Fruit fly (Drosophila melanogaster) whole organism, wandering third instar larva: ENCODE data around the gene Atg4a.

ENCODE experiments used
- Abd-B ChIP-seq: fragments of >200 bp; optimal IDR thresholded peaks from 2 replicates; lab custom pipeline; 2017; ENCODE audit warnings: missing biosample characterization, missing genetic modification characterization
- CG32264 ChIP-seq: fragments of 200-800 bp; sonication (Bioruptor generic); optimal IDR thresholded peaks from 2 replicates; lab custom pipeline; 2016; ENCODE audit warnings: missing biosample characterization, missing genetic modification characterization
- CG9705 ChIP-seq: fragments of 200-800 bp; sonication (Bioruptor generic); optimal IDR thresholded peaks from 2 replicates; lab custom pipeline; 2018; ENCODE audit warnings: missing biosample characterization, mild to moderate bottlenecking, missing genetic modification characterization
- Dfd ChIP-seq: fragments of >200 bp; optimal IDR thresholded peaks from 2 replicates; lab custom pipeline; 2017; ENCODE audit warnings: missing biosample characterization, missing genetic modification characterization
- Dif ChIP-seq: fragments of 200-275, 200-300 bp; sonication (Bioruptor generic); optimal IDR thresholded peaks from 2 replicates; lab custom pipeline; 2018; ENCODE audit warnings: missing biosample characterization, missing genetic modification characterization; ENCODE audit not compliant: partially characterized antibody
- GATAd ChIP-seq: sonication (Bioruptor generic); optimal IDR thresholded peaks from 2 replicates; lab custom pipeline; 2016; ENCODE audit warnings: missing biosample characterization, missing genetic modification characterization
- HLH106 ChIP-seq: fragments of 200-800 bp; optimal IDR thresholded peaks from 3 replicates; lab custom pipeline; 2019; ENCODE audit warnings: missing biosample characterization, mild to moderate bottlenecking, missing genetic modification characterization, moderate library complexity
- Hnf4 ChIP-seq: fragments of 200-800 bp; sonication (Bioruptor generic); optimal IDR thresholded peaks from 2 replicates; lab custom pipeline; 2016; ENCODE audit warnings: missing biosample characterization, mild to moderate bottlenecking, missing genetic modification characterization
- Hr78 ChIP-seq: fragments of >200 bp; optimal IDR thresholded peaks from 2 replicates; lab custom pipeline; 2017; ENCODE audit warnings: missing biosample characterization, missing genetic modification characterization
- Hr83 ChIP-seq: fragments of 200-300 bp; sonication (Bioruptor generic); optimal IDR thresholded peaks from 2 replicates; lab custom pipeline; 2016; ENCODE audit warnings: missing biosample characterization, mild to moderate bottlenecking, missing genetic modification characterization, moderate library complexity; ENCODE audit not compliant: poor library complexity, severe bottlenecking
- Jra ChIP-seq: sonication (Bioruptor generic); optimal IDR thresholded peaks from 2 replicates; lab custom pipeline; 2016; ENCODE audit warnings: missing biosample characterization, missing genetic modification characterization
- Mio ChIP-seq: sonication (Bioruptor generic); optimal IDR thresholded peaks from 2 replicates; lab custom pipeline; 2016; ENCODE audit warnings: missing biosample characterization, missing genetic modification characterization
- Myc ChIP-seq: fragments of >200 bp; optimal IDR thresholded peaks from 2 replicates; lab custom pipeline; 2017
- N ChIP-seq: fragments of >200 bp; optimal IDR thresholded peaks from 2 replicates; lab custom pipeline; 2018; ENCODE audit warnings: missing biosample characterization, missing external identifiers, missing genetic modification characterization
- OdsH ChIP-seq: fragments of 200-800 bp; sonication (Bioruptor generic); optimal IDR thresholded peaks from 2 replicates; lab custom pipeline; 2016; ENCODE audit warnings: missing biosample characterization, mild to moderate bottlenecking, missing genetic modification characterization
- Rel ChIP-seq, 2 experiments: fragments of 200-800 bp; sonication (Bioruptor generic) in 1 of 2; optimal IDR thresholded peaks; 2 replicates in 1 of 2; 3 replicates in 1 of 2; lab custom pipeline; 2016 to 2019; ENCODE audit warnings: mild to moderate bottlenecking in 2 of 2, missing biosample characterization in 2 of 2, missing genetic modification characterization in 2 of 2, moderate library complexity in 1 of 2
- Sp1 ChIP-seq: fragments of 200-800 bp; sonication (Bioruptor generic); optimal IDR thresholded peaks from 3 replicates; lab custom pipeline; 2019; ENCODE audit warnings: missing biosample characterization, mild to moderate bottlenecking, missing genetic modification characterization, moderate library complexity
- Vsx2 ChIP-seq: fragments of 200-300, 225-300 bp; sonication (Bioruptor generic); optimal IDR thresholded peaks from 2 replicates; lab custom pipeline; 2018; ENCODE audit warnings: missing biosample characterization, missing genetic modification characterization; ENCODE audit not compliant: partially characterized antibody
- brk ChIP-seq: fragments of 200-800 bp; sonication (Bioruptor generic); optimal IDR thresholded peaks from 2 replicates; lab custom pipeline; 2016; ENCODE audit warnings: missing biosample characterization, mild to moderate bottlenecking, missing genetic modification characterization
- dl ChIP-seq, 2 experiments: fragments of 175-275, 200-275 bp in 1 of 2; fragments of 200-275 bp in 1 of 2; sonication (Bioruptor generic); optimal IDR thresholded peaks; lab custom pipeline; 2018; ENCODE audit warnings: mild to moderate bottlenecking in 2 of 2, missing biosample characterization in 2 of 2, missing genetic modification characterization in 2 of 2, moderate library complexity in 2 of 2; ENCODE audit not compliant: partially characterized antibody in 2 of 2, insufficient read depth in 1 of 2
- dmrt93B ChIP-seq: fragments of 200-800 bp; sonication (Bioruptor generic); optimal IDR thresholded peaks from 2 replicates; lab custom pipeline; 2018; ENCODE audit warnings: missing biosample characterization, mild to moderate bottlenecking, missing genetic modification characterization
- ey ChIP-seq: fragments of 200-800 bp; sonication (Bioruptor generic); optimal IDR thresholded peaks from 2 replicates; lab custom pipeline; 2016; ENCODE audit warnings: missing biosample characterization, missing genetic modification characterization
- foxo ChIP-seq, 2 experiments: fragments of 200-800 bp; sonication (Bioruptor generic); optimal IDR thresholded peaks; 2 replicates in 1 of 2; 3 replicates in 1 of 2; lab custom pipeline; 2016 to 2017; ENCODE audit warnings: missing biosample characterization in 2 of 2, missing genetic modification characterization in 2 of 2
- fru ChIP-seq: fragments of 200-800 bp; sonication (Bioruptor generic); optimal IDR thresholded peaks from 3 replicates; lab custom pipeline; 2016; ENCODE audit warnings: missing biosample characterization, mild to moderate bottlenecking, missing genetic modification characterization
- h ChIP-seq: fragments of 200-800 bp; sonication (Bioruptor generic); optimal IDR thresholded peaks from 3 replicates; lab custom pipeline; 2016; ENCODE audit warnings: missing biosample characterization, mild to moderate bottlenecking, missing genetic modification characterization
- lola ChIP-seq: fragments of >200 bp; optimal IDR thresholded peaks from 2 replicates; lab custom pipeline; 2017; ENCODE audit warnings: missing biosample characterization, missing genetic modification characterization
- pan ChIP-seq: fragments of >200 bp; optimal IDR thresholded peaks from 2 replicates; lab custom pipeline; 2017
- psq ChIP-seq: fragments of 200-800 bp; sonication (Bioruptor generic); optimal IDR thresholded peaks from 3 replicates; lab custom pipeline; 2017; ENCODE audit warnings: missing biosample characterization, mild to moderate bottlenecking, missing genetic modification characterization, moderate library complexity
- rgr ChIP-seq: fragments of 200-800 bp; sonication (Bioruptor generic); optimal IDR thresholded peaks from 3 replicates; lab custom pipeline; 2016; ENCODE audit warnings: missing biosample characterization, mild to moderate bottlenecking, missing genetic modification characterization
- tai ChIP-seq: sonication (Bioruptor generic); optimal IDR thresholded peaks from 2 replicates; lab custom pipeline; 2016; ENCODE audit warnings: missing biosample characterization, missing genetic modification characterization
- usp ChIP-seq: fragments of >200 bp; optimal IDR thresholded peaks from 2 replicates; lab custom pipeline; 2017; ENCODE audit warnings: missing biosample characterization, missing genetic modification characterization
- woc ChIP-seq: sonication (Bioruptor generic); optimal IDR thresholded peaks from 2 replicates; lab custom pipeline; 2016; ENCODE audit warnings: missing biosample characterization, mild to moderate bottlenecking, missing genetic modification characterization

The Atg4a gene

DNA sequence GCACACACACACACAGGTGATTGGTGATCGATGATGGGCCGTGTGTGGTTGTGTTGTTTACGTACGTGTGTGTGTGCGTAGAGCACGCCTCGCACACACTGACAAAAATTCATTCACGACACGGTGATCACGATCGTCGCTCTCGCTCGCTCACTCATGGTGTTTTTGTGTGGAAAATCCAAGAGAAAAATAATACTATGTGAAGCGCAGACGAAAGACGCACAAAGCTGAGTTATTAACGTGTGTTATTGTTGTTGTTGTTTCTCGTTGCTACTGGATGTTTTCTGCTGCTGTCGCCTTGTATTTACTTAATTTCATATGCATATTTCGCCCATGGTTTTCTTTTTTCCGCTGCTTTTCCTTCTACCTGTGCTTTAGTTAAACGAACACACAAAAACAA lies 3.7 kb upstream of the Atg4a start:
- TF ChIP-seq h (GFP tag; lab: Kevin White, UChicago) (peak; percentile 22), tai (GFP tag; lab: Kevin White, UChicago) (no peak), rgr (peak; percentile 16), N (GFP tag; lab: Kevin White, UChicago) (peak; percentile 67), Abd-B (GFP tag; lab: Kevin White, UChicago) (peak; percentile 17)

DNA sequence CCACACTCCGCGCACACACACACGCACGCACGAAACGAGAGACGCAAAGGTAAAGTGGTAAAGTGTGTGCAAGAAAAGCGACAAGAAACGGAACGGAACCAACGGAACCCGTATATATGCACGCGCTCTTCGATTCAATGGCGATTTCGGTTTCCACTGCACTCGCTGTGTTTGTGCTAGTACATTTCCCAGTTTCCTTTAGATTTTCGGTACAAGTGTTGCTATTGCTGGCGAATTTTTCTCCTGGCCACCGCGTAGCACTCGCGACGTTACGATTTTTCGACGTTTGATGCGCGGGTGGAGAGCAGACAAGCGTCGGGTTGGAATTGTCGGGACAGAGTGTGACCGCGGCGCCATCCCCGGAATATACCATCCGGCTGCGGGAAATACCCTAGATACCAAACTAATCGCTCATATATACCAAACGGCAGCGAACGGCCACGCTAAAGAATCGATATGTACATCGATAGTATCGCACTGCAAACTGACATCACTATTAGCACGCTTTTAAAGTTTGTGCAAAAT lies 3.2 kb upstream of the Atg4a start, which contains the start of the genes S and ast:
S (minus strand) TSS at position 347 of the 525 bp plus-strand sequence.
ast (plus strand) TSS at position 480 of the 525 bp plus-strand sequence.
- TF ChIP-seq brk (GFP tag; lab: Kevin White, UChicago) (no peak), fru (GFP tag; lab: Kevin White, UChicago) (peak; percentile 6), Myc (lab: Kevin White, UChicago) (no peak), woc (no peak), foxo (GFP tag; optimal IDR thresholded peaks at IDR 0.05; lab: Kevin White, UChicago) (peak in 1 of 2 experiments; percentile 28), Hr83 (GFP tag; lab: Kevin White, UChicago) (peak; percentile 68), Sp1 (peak; percentile 61), Jra (GFP tag; lab: Kevin White, UChicago) (no peak), Dif (GFP tag; lab: Kevin White, UChicago) (peak; percentile 28), rgr (peak; percentile 43), Hnf4 (GFP tag; lab: Kevin White, UChicago) (no peak), HLH106 (tag; lab: Kevin White, UChicago) (peak; percentile 19), OdsH (GFP tag; lab: Kevin White, UChicago) (peak; percentile 18), tai (GFP tag; lab: Kevin White, UChicago) (no peak), CG32264 (no peak), ey (no peak), Dfd (no peak), GATAd (GFP tag; lab: Kevin White, UChicago) (no peak), dl (GFP tag; optimal IDR thresholded peaks at IDR 0.05; lab: Kevin White, UChicago; ENCODE audit: insufficient read depth in 1 of 2, partially characterized antibody in 2 of 2) (no peak), Rel (GFP tag; optimal IDR thresholded peaks at IDR 0.05; lab: Kevin White, UChicago) (no peak), Rel (tag; optimal IDR thresholded peaks at IDR 0.05; lab: Kevin White, UChicago) (peak; percentile 89), usp (GFP tag; lab: Kevin White, UChicago) (no peak), psq (GFP tag; lab: Kevin White, UChicago) (peak; percentile 79), Mio (GFP tag; lab: Kevin White, UChicago) (no peak)

DNA sequence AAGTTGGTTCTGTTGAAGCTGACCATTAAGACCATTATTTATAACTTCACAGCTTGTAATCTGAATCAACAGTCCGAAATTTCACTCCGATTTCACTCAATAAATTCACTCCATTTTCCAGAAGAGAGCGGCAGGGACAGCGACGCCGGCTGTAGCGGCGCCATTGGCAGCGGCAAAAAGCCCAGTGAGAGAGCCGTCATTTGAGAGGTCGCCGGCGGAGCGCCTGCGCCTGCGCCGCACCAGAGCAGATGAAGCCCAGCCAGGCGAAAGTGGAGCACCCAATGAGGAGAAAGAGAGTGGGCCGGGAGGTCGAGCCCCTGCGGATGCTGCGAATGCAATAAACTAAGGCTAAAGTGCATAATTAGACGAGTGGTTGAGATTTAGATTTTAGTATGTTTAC lies 2.0 kb downstream of the Atg4a start:
- no peak for TF ChIP-seq Hnf4 (GFP tag; lab: Kevin White, UChicago)
- no peak for TF ChIP-seq Mio (GFP tag; lab: Kevin White, UChicago)
- no peak for TF ChIP-seq GATAd (GFP tag; lab: Kevin White, UChicago)
- no peak for TF ChIP-seq Dfd
- no peak for TF ChIP-seq Dif (GFP tag; lab: Kevin White, UChicago)
- no peak for TF ChIP-seq woc
- TF ChIP-seq usp (GFP tag; lab: Kevin White, UChicago), result no peak
- TF ChIP-seq CG32264, result no peak

DNA sequence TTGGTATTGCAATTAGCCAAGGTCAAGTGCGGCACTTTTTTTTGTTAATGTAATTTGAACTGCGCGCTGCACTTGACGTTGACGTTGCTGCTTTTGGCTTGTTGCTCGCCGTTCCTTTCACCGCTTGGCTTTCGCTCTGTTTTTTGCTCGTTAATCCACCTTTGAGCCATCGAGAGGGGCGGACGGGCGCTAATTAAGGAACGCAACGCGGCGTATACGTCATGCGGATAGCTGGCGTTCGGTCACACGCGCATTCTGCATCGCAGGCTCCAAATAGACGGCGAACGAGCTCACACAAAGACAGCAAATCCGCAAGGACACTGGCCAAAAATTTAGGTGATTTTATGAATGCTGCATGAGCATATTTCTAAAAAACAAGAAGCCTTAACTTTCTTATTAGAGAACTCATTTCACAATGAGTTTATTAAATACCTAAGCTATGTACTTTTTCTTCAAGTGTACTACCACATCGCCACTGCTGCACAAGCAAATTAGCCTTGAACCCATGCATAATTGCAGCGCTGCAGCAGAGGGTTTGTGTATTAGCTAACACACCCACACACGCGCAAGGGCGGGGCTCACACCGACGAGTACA lies 5.7 kb downstream of the Atg4a start:
- TF ChIP-seq ey, result no peak
- TF ChIP-seq foxo (GFP tag; optimal IDR thresholded peaks at IDR 0.05; lab: Kevin White, UChicago), result peak in 1 of 2 experiments; percentile 24
- TF ChIP-seq rgr, result peak; percentile 16
- no peak for TF ChIP-seq psq (GFP tag; lab: Kevin White, UChicago)
- TF ChIP-seq Hr78 (GFP tag; lab: Kevin White, UChicago), result no peak
- no peak for TF ChIP-seq lola (GFP tag; lab: Kevin White, UChicago)
- TF ChIP-seq GATAd (GFP tag; lab: Kevin White, UChicago), result no peak
- TF ChIP-seq dmrt93B (GFP tag; lab: Kevin White, UChicago), result no peak
- TF ChIP-seq pan (lab: Kevin White, UChicago), result no peak
- no peak for TF ChIP-seq Abd-B (GFP tag; lab: Kevin White, UChicago)
- TF ChIP-seq Vsx2 (GFP tag; lab: Kevin White, UChicago), result no peak
- TF ChIP-seq Mio (GFP tag; lab: Kevin White, UChicago), result no peak
- TF ChIP-seq CG9705 (GFP tag; lab: Kevin White, UChicago), result no peak
- TF ChIP-seq Sp1, result no peak
